Fruit fly (Drosophila melanogaster) Kc167 (cell line): ENCODE results near the gene RYa-R.

Source experiments
- Myc ChIP-seq: fragments of >200 bp; optimal IDR thresholded peaks from 2 replicates; lab custom pipeline; 2017; ENCODE audit warnings: missing external identifiers
- insv ChIP-seq: fragments of >200 bp; optimal IDR thresholded peaks from 3 replicates; lab custom pipeline; 2018; ENCODE audit warnings: missing external identifiers
- psq ChIP-seq: fragments of >200 bp; optimal IDR thresholded peaks from 2 replicates; lab custom pipeline; 2017; ENCODE audit warnings: missing external identifiers

DNA sequence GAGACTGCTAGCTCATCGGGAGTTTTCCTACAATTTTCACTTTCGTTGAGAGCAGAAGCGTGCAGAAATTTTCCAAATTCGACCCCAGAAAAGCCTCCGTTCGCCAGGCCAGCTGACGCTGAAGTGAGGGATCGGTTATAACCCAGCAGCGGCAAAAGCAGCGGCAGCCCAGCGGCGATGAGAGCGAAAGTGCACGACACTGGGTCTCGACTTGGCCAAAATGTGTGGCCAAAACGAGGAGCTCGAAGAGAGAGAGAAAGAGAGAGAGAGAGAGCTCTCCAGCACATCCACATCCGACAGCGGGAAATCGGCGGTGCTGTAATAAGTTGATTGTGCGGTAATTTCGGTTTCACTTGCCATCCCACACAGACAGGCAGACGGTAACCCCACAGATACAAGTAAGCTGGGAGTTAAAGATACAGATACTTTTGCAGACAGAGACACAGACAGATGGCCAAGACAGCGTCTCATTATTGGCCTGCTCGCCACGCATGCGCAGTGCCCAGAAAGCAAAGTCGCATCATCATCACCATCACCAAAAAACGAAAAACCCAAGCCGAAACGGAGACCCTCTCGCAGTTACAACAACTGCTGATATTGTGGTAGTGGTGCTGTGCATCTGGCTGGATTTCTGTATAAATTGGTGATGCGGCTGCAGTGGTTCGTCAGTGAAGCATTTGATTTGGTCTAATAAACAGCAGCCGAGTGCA, 51.9 kb downstream of the RYa-R start, which contains the start of gene TwdlT:
- TF ChIP-seq insv (lab: Kevin White, UChicago), result no peak
- no peak for TF ChIP-seq psq (lab: Kevin White, UChicago)
- TF ChIP-seq Myc (lab: Kevin White, UChicago), result no peak
